Worm (Caenorhabditis elegans): ENCODE data around the gene srbc-16.

ce11 chrV:2179214-2179613 is 2.6 kb upstream of the srbc-16 start, which contains the start of gene cyp-33C1:
- TF ChIP-seq unc-39 (tag; optimal IDR thresholded peaks at IDR 0.05) (no peak), unc-62 (GFP tag; optimal IDR thresholded peaks at IDR 0.05) (no peak), mep-1 (tag; optimal IDR thresholded peaks at IDR 0.05) (no peak), pha-4 (tag; optimal IDR thresholded peaks at IDR 0.05) (no peak)
